Fruit fly (Drosophila melanogaster): ENCODE data around the gene CG10340.

CG10340 gene

dm6 chr3R:16605929-16606328, 8.3 kb downstream of the CG10340 start:
- TF ChIP-seq N (GFP tag; optimal IDR thresholded peaks at IDR 0.05) (no peak), jim (GFP tag; optimal IDR thresholded peaks at IDR 0.05) (no peak), brk (GFP tag; optimal IDR thresholded peaks at IDR 0.05) (no peak), br (GFP tag; optimal IDR thresholded peaks at IDR 0.05) (no peak), fru (GFP tag; optimal IDR thresholded peaks at IDR 0.05) (no peak), sv (GFP tag; optimal IDR thresholded peaks at IDR 0.05) (no peak), Dif (GFP tag; optimal IDR thresholded peaks at IDR 0.05; ENCODE audit: partially characterized antibody) (no peak), foxo (GFP tag; optimal IDR thresholded peaks at IDR 0.05) (no peak), HLH106 (tag; optimal IDR thresholded peaks at IDR 0.05) (no peak), tai (GFP tag; optimal IDR thresholded peaks at IDR 0.05) (no peak), dmrt93B (GFP tag; optimal IDR thresholded peaks at IDR 0.05) (no peak), ey (GFP tag; optimal IDR thresholded peaks at IDR 0.05) (no peak), Sp1 (GFP tag; optimal IDR thresholded peaks at IDR 0.05) (no peak), Abd-B (GFP tag; optimal IDR thresholded peaks at IDR 0.05) (no peak), Rel (GFP tag; optimal IDR thresholded peaks at IDR 0.05) (no peak), Rel (tag; optimal IDR thresholded peaks at IDR 0.05) (no peak), Myc (optimal IDR thresholded peaks at IDR 0.05) (no peak), Hr83 (GFP tag; optimal IDR thresholded peaks at IDR 0.05; ENCODE audit: poor library complexity, severe bottlenecking) (no peak)

- TF ChIP-seq Abd-B (GFP tag; optimal IDR thresholded peaks at IDR 0.05) = no peak
- TF ChIP-seq Dfd (GFP tag; optimal IDR thresholded peaks at IDR 0.05) = no peak
- TF ChIP-seq fru (GFP tag; optimal IDR thresholded peaks at IDR 0.05) = no peak
- TF ChIP-seq ey (GFP tag; optimal IDR thresholded peaks at IDR 0.05) = no peak
- TF ChIP-seq psq (GFP tag; optimal IDR thresholded peaks at IDR 0.05) = no peak
Measured at dm6 chr3R:16604715-16605114, 9.5 kb downstream of the CG10340 start, which contains the start of gene CG10345. Gene CG10345, minus strand, starts transcription at chr3R:16604861.

dm6 chr3R:16600735-16601134, 13.5 kb downstream of the CG10340 start:
- TF ChIP-seq dsf (GFP tag; optimal IDR thresholded peaks at IDR 0.05; ENCODE audit: borderline replicate concordance) (no peak), pan (optimal IDR thresholded peaks at IDR 0.05) (no peak), rgr (GFP tag; optimal IDR thresholded peaks at IDR 0.05) (no peak), Jra (GFP tag; optimal IDR thresholded peaks at IDR 0.05) (no peak), Mio (GFP tag; optimal IDR thresholded peaks at IDR 0.05) (no peak)

dm6 chr3R:16599647-16600046, 14.5 kb downstream of the CG10340 start:
- TF ChIP-seq rgr (GFP tag; optimal IDR thresholded peaks at IDR 0.05) (no peak), sv (GFP tag; optimal IDR thresholded peaks at IDR 0.05) (no peak), OdsH (GFP tag; optimal IDR thresholded peaks at IDR 0.05) (no peak), Hr83 (GFP tag; optimal IDR thresholded peaks at IDR 0.05; ENCODE audit: poor library complexity, severe bottlenecking) (no peak), ey (GFP tag; optimal IDR thresholded peaks at IDR 0.05) (no peak), jim (GFP tag; optimal IDR thresholded peaks at IDR 0.05) (no peak), dmrt93B (GFP tag; optimal IDR thresholded peaks at IDR 0.05) (no peak), lola (GFP tag; optimal IDR thresholded peaks at IDR 0.05) (no peak), fru (GFP tag; optimal IDR thresholded peaks at IDR 0.05) (no peak), foxo (GFP tag; optimal IDR thresholded peaks at IDR 0.05) (no peak), N (GFP tag; optimal IDR thresholded peaks at IDR 0.05) (no peak), Rel (GFP tag; optimal IDR thresholded peaks at IDR 0.05) (no peak), Rel (tag; optimal IDR thresholded peaks at IDR 0.05) (no peak), GATAd (GFP tag; optimal IDR thresholded peaks at IDR 0.05) (no peak), dl (GFP tag; optimal IDR thresholded peaks at IDR 0.05; ENCODE audit: insufficient read depth in 1 of 2, partially characterized antibody in 2 of 2) (no peak), CG32264 (GFP tag; optimal IDR thresholded peaks at IDR 0.05) (no peak), Sp1 (GFP tag; optimal IDR thresholded peaks at IDR 0.05) (no peak)

- TF ChIP-seq tai (GFP tag; optimal IDR thresholded peaks at IDR 0.05) = no peak
- TF ChIP-seq Dif (GFP tag; optimal IDR thresholded peaks at IDR 0.05; ENCODE audit: partially characterized antibody) = no peak
- TF ChIP-seq Abd-B (GFP tag; optimal IDR thresholded peaks at IDR 0.05) = no peak
- TF ChIP-seq dsf (GFP tag; optimal IDR thresholded peaks at IDR 0.05; ENCODE audit: borderline replicate concordance) = no peak
- TF ChIP-seq sage (GFP tag; optimal IDR thresholded peaks at IDR 0.05) = no peak
- no peak for TF ChIP-seq CG9705 (GFP tag; optimal IDR thresholded peaks at IDR 0.05)
- no peak for TF ChIP-seq sv (GFP tag; optimal IDR thresholded peaks at IDR 0.05)
- no peak for TF ChIP-seq rgr (GFP tag; optimal IDR thresholded peaks at IDR 0.05)
- TF ChIP-seq Hr78 (GFP tag; optimal IDR thresholded peaks at IDR 0.05) = no peak
- no peak for TF ChIP-seq Rel (GFP tag; optimal IDR thresholded peaks at IDR 0.05)
- no peak for TF ChIP-seq Rel (tag; optimal IDR thresholded peaks at IDR 0.05)
- no peak for TF ChIP-seq dmrt93B (GFP tag; optimal IDR thresholded peaks at IDR 0.05)
- TF ChIP-seq usp (GFP tag; optimal IDR thresholded peaks at IDR 0.05) = no peak
Measured at dm6 chr3R:16594961-16595360, 19.2 kb downstream of the CG10340 start.
